Worm (Caenorhabditis elegans) whole organism, L1 larva: Measurements from ENCODE around the gene clec-250.

Source experiments
- C16A3.4 ChIP-seq: fragments of 150-350 bp; optimal IDR thresholded peaks from 2 replicates; lab custom pipeline; 2014; ENCODE audit warnings: missing biosample characterization, missing genetic modification characterization
- aha-1 ChIP-seq: fragments of 150-350 bp; optimal IDR thresholded peaks from 2 replicates; lab custom pipeline; 2014; ENCODE audit warnings: missing biosample characterization, missing genetic modification characterization
- aly-2 ChIP-seq: fragments of 150-350 bp; optimal IDR thresholded peaks from 2 replicates; lab custom pipeline; 2014; ENCODE audit warnings: missing biosample characterization, missing genetic modification characterization
- ama-1 ChIP-seq: fragments of 150-350 bp; optimal IDR thresholded peaks from 2 replicates; lab custom pipeline; 2014
- blmp-1 ChIP-seq: fragments of 150-350 bp; optimal IDR thresholded peaks from 2 replicates; lab custom pipeline; 2014; ENCODE audit warnings: missing biosample characterization, missing genetic modification characterization
- ceh-8 ChIP-seq: fragments of 200-800 bp; sonication (Bioruptor generic); optimal IDR thresholded peaks from 2 replicates; lab custom pipeline; 2018; ENCODE audit warnings: mild to moderate bottlenecking, missing genetic modification characterization, moderate library complexity, missing compliant biosample characterization
- dsc-1 ChIP-seq: sonication (generic microtip); optimal IDR thresholded peaks from 2 replicates; lab custom pipeline; 2016; ENCODE audit warnings: mild to moderate bottlenecking, missing genetic modification characterization, missing compliant biosample characterization
- efl-1 ChIP-seq, 4 experiments: fragments of 150-350 bp; optimal IDR thresholded peaks in 3 of 4; peaks in 1 of 4; 1 replicate in 1 of 4; 2 replicates in 3 of 4; lab custom pipeline; 2014; ENCODE audit warnings: missing biosample characterization in 2 of 4, missing genetic modification characterization in 2 of 4, missing genetic modification reagents in 2 of 4
- efl-3 ChIP-seq: fragments of 200-800 bp; sonication (Bioruptor generic); optimal IDR thresholded peaks from 2 replicates; lab custom pipeline; 2018; ENCODE audit warnings: mild to moderate bottlenecking, missing genetic modification characterization, missing compliant biosample characterization
- egl-13 ChIP-seq: sonication (generic microtip); optimal IDR thresholded peaks from 2 replicates; lab custom pipeline; 2016; ENCODE audit warnings: missing genotype, missing genetic modification reagents, missing genetic modification characterization, missing compliant biosample characterization
- egl-27 ChIP-seq, 2 experiments: fragments of 150-350 bp in 1 of 2; sonication (generic microtip); optimal IDR thresholded peaks; 3 replicates each; lab custom pipeline; 2017 to 2018; ENCODE audit warnings: missing biosample characterization in 2 of 2, missing genetic modification characterization in 2 of 2, missing genetic modification reagents in 2 of 2
- elt-3 ChIP-seq, 6 experiments: fragments of 150-350 bp in 1 of 6; sonication (generic microtip); optimal IDR thresholded peaks; 2 replicates each; lab custom pipeline; 2017 to 2018; ENCODE audit warnings: missing biosample characterization in 6 of 6, missing genetic modification characterization in 6 of 6, inconsistent platforms in 1 of 6
- ets-5 ChIP-seq: fragments of 200-800 bp; sonication (Bioruptor generic); IDR thresholded peaks from 2 replicates; pipeline ENCODE4 v1.3.6; 2022; ENCODE audit warnings: missing genetic modification characterization, missing compliant biosample characterization
- fkh-10 ChIP-seq: sonication (generic microtip); optimal IDR thresholded peaks from 2 replicates; lab custom pipeline; 2017; ENCODE audit warnings: missing biosample characterization, missing genetic modification reagents, missing genetic modification characterization
- fkh-4 ChIP-seq: sonication (generic microtip); optimal IDR thresholded peaks from 2 replicates; lab custom pipeline; 2016; ENCODE audit warnings: missing compliant biosample characterization, missing genetic modification characterization, borderline replicate concordance
- grh-1 ChIP-seq: fragments of 200-800 bp; sonication (Bioruptor generic); IDR thresholded peaks from 2 replicates; pipeline ENCODE4 v1.3.6; 2022; ENCODE audit warnings: missing genetic modification reagents, missing genetic modification characterization, missing compliant biosample characterization
- hlh-17 ChIP-seq: fragments of 200-800 bp; sonication (Bioruptor generic); optimal IDR thresholded peaks from 2 replicates; lab custom pipeline; 2018; ENCODE audit warnings: missing genetic modification characterization, mild to moderate bottlenecking, missing compliant biosample characterization, moderate library complexity, borderline replicate concordance
- hlh-4 ChIP-seq: sonication (generic microtip); optimal IDR thresholded peaks from 2 replicates; lab custom pipeline; 2016; ENCODE audit warnings: mild to moderate bottlenecking, missing genetic modification characterization, missing compliant biosample characterization
- jun-1 ChIP-seq: fragments of 150-350 bp; optimal IDR thresholded peaks from 2 replicates; lab custom pipeline; 2014; ENCODE audit warnings: missing biosample characterization, missing genetic modification reagents, missing genetic modification characterization
- lin-14 ChIP-seq: fragments of 200-800 bp; sonication (Bioruptor generic); optimal IDR thresholded peaks from 2 replicates; lab custom pipeline; 2018; ENCODE audit warnings: mild to moderate bottlenecking, missing genetic modification characterization, moderate library complexity, missing compliant biosample characterization
- lin-15B ChIP-seq: fragments of 150-350 bp; sonication (generic microtip); optimal IDR thresholded peaks from 3 replicates; lab custom pipeline; 2014; ENCODE audit warnings: missing biosample characterization, missing genetic modification characterization
- lin-39 ChIP-seq: fragments of 150-350 bp; optimal IDR thresholded peaks from 2 replicates; lab custom pipeline; 2014; ENCODE audit warnings: missing biosample characterization, missing genetic modification reagents, missing genetic modification characterization
- lir-3 ChIP-seq: sonication (generic microtip); optimal IDR thresholded peaks from 2 replicates; lab custom pipeline; 2016; ENCODE audit warnings: mild to moderate bottlenecking, missing genetic modification characterization, moderate library complexity, missing compliant biosample characterization; ENCODE audit not compliant: poor library complexity
- lsy-2 ChIP-seq, 2 experiments: fragments of 150-350 bp; optimal IDR thresholded peaks; 2 replicates each; lab custom pipeline; 2014; ENCODE audit warnings: missing biosample characterization in 2 of 2, missing genetic modification characterization in 2 of 2
- mab-9 ChIP-seq: fragments of 200-800 bp; sonication (Bioruptor generic); IDR thresholded peaks from 2 replicates; pipeline ENCODE4 v1.3.6; 2022; ENCODE audit warnings: missing genetic modification reagents, missing genetic modification characterization, missing compliant biosample characterization
- mdl-1 ChIP-seq, 2 experiments: fragments of 150-350 bp; optimal IDR thresholded peaks; 2 replicates each; lab custom pipeline; 2014 to 2017; ENCODE audit warnings: missing biosample characterization in 2 of 2, missing genetic modification characterization in 2 of 2, inconsistent platforms in 1 of 2
- mep-1 ChIP-seq: fragments of 150-350 bp; optimal IDR thresholded peaks from 2 replicates; lab custom pipeline; 2014; ENCODE audit warnings: missing biosample characterization, missing genetic modification characterization
- nhr-11 ChIP-seq: fragments of 150-350 bp; optimal IDR thresholded peaks from 2 replicates; lab custom pipeline; 2014; ENCODE audit warnings: missing biosample characterization, missing genetic modification characterization
- nhr-20 ChIP-seq: sonication (generic microtip); optimal IDR thresholded peaks from 2 replicates; lab custom pipeline; 2016; ENCODE audit warnings: mild to moderate bottlenecking, missing genetic modification characterization, missing compliant biosample characterization
- nhr-28 ChIP-seq: fragments of 150-350 bp; optimal IDR thresholded peaks from 2 replicates; lab custom pipeline; 2014; ENCODE audit warnings: missing biosample characterization, missing genetic modification characterization
- nhr-71 ChIP-seq: sonication (generic microtip); optimal IDR thresholded peaks from 2 replicates; lab custom pipeline; 2016; ENCODE audit warnings: mild to moderate bottlenecking, missing genetic modification characterization, moderate library complexity, missing compliant biosample characterization
- nhr-90 ChIP-seq: sonication (generic microtip); optimal IDR thresholded peaks from 2 replicates; lab custom pipeline; 2016; ENCODE audit warnings: mild to moderate bottlenecking, missing genetic modification characterization, missing compliant biosample characterization; ENCODE audit not compliant: poor library complexity
- pag-3 ChIP-seq: sonication (generic microtip); optimal IDR thresholded peaks from 2 replicates; lab custom pipeline; 2017; ENCODE audit warnings: missing genetic modification characterization, mild to moderate bottlenecking, missing compliant biosample characterization, antibody characterized with exemption, borderline replicate concordance; ENCODE audit not compliant: insufficient read depth
- pax-3 ChIP-seq: fragments of 200-800 bp; sonication (Bioruptor generic); optimal IDR thresholded peaks from 2 replicates; lab custom pipeline; 2018; ENCODE audit warnings: mild to moderate bottlenecking, missing genetic modification characterization, moderate library complexity, missing compliant biosample characterization
- rnt-1 ChIP-seq: sonication (generic microtip); optimal IDR thresholded peaks from 2 replicates; lab custom pipeline; 2016; ENCODE audit warnings: mild to moderate bottlenecking, missing genetic modification characterization, moderate library complexity, missing compliant biosample characterization
- skn-1 ChIP-seq: fragments of 150-350 bp; optimal IDR thresholded peaks from 2 replicates; lab custom pipeline; 2014; ENCODE audit warnings: missing biosample characterization, missing genetic modification characterization
- sptf-1 ChIP-seq: fragments of 150-350 bp; optimal IDR thresholded peaks from 2 replicates; lab custom pipeline; 2014; ENCODE audit warnings: missing biosample characterization, missing genetic modification characterization
- sup-37 ChIP-seq: fragments of 200-800 bp; sonication (Bioruptor generic); optimal IDR thresholded peaks from 2 replicates; lab custom pipeline; 2018; ENCODE audit warnings: mild to moderate bottlenecking, missing genetic modification characterization, missing compliant biosample characterization
- swsn-7 ChIP-seq: sonication (generic microtip); optimal IDR thresholded peaks from 2 replicates; lab custom pipeline; 2016; ENCODE audit warnings: missing genetic modification characterization, missing compliant biosample characterization
- tbx-2 ChIP-seq: sonication (generic microtip); optimal IDR thresholded peaks from 2 replicates; lab custom pipeline; 2016; ENCODE audit warnings: missing genetic modification characterization, missing compliant biosample characterization
- unc-130 ChIP-seq: fragments of 150-350 bp; optimal IDR thresholded peaks from 2 replicates; lab custom pipeline; 2017; ENCODE audit warnings: missing biosample characterization, missing genetic modification characterization, inconsistent platforms
- unc-30 ChIP-seq: sonication (generic microtip); optimal IDR thresholded peaks from 2 replicates; lab custom pipeline; 2017; ENCODE audit warnings: missing biosample characterization, missing genetic modification characterization
- vab-15 ChIP-seq: sonication (generic microtip); optimal IDR thresholded peaks from 2 replicates; lab custom pipeline; 2017; ENCODE audit warnings: missing genotype, mild to moderate bottlenecking, missing genetic modification characterization, missing compliant biosample characterization
- zag-1 ChIP-seq: fragments of 150-350 bp; optimal IDR thresholded peaks from 2 replicates; lab custom pipeline; 2014; ENCODE audit warnings: missing biosample characterization, missing genetic modification characterization
- zip-4 ChIP-seq: fragments of 200-800 bp; sonication (Bioruptor generic); optimal IDR thresholded peaks from 2 replicates; lab custom pipeline; 2018; ENCODE audit warnings: mild to moderate bottlenecking, missing genetic modification characterization, moderate library complexity, missing compliant biosample characterization
- ztf-4 ChIP-seq: fragments of 150-350 bp; optimal IDR thresholded peaks from 2 replicates; lab custom pipeline; 2014; ENCODE audit warnings: missing biosample characterization, missing genetic modification characterization

clec-250 gene

DNA sequence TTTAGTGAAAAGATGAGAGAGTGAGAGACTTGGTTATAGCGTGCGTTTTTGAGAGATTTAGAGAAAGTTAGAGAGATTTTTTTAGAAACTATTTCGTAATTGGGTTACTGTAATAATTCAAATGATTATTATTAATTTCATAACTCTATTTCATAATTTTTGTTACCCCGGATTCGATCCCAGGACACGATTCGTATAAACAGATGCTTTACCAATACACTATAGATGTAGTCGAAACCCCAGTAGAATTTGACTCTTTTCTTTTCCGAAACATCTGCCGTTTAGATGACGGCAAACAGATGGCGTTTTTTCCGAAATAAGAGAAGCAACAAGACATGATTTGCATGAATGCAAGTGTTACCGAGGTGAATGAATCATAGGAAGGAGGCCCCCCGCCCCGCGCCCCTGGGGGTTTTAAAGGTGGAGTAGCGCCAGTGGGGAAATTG is 31.9 kb downstream of the clec-250 start (continued):
- TF ChIP-seq lsy-2 (tag; optimal IDR thresholded peaks at IDR 0.05; lab: Kevin White, UChicago) (peak; percentile 87 to 97), lin-15B (no peak), nhr-71 (tag; lab: Kevin White, UChicago) (no peak), egl-13 (tag; lab: Kevin White, UChicago) (no peak), nhr-90 (tag; lab: Kevin White, UChicago) (peak; percentile 47), grh-1 (GFP tag; lab: Robert Waterston, UW) (no peak), swsn-7 (tag; lab: Kevin White, UChicago) (peak; percentile 37), unc-130 (tag; lab: Kevin White, UChicago) (no peak), dsc-1 (tag; lab: Kevin White, UChicago) (peak; percentile 74), vab-15 (tag; lab: Kevin White, UChicago) (no peak), mdl-1 (tag; optimal IDR thresholded peaks at IDR 0.05; lab: Kevin White, UChicago) (no peak), egl-27 (tag; optimal IDR thresholded peaks at IDR 0.05; lab: Kevin White, UChicago) (no peak), mep-1 (tag; lab: Kevin White, UChicago) (peak; percentile 71), nhr-11 (tag; lab: Kevin White, UChicago) (no peak), ztf-4 (tag; lab: Kevin White, UChicago) (no peak), tbx-2 (tag; lab: Kevin White, UChicago) (peak; percentile 56), zag-1 (tag; lab: Kevin White, UChicago) (no peak), aha-1 (tag; lab: Kevin White, UChicago) (no peak), elt-3 (tag; optimal IDR thresholded peaks at IDR 0.05; lab: Kevin White, UChicago) (peak in 1 of 6 experiments; percentile 1), blmp-1 (tag; lab: Kevin White, UChicago) (no peak), aly-2 (tag; lab: Kevin White, UChicago) (no peak), pax-3 (tag; lab: Kevin White, UChicago) (no peak), hlh-4 (tag; lab: Kevin White, UChicago) (peak; percentile 42), ets-5 (GFP tag; lab: Robert Waterston, UW) (no peak), nhr-20 (peak; percentile 9), jun-1 (tag; lab: Kevin White, UChicago) (no peak), pag-3 (tag; lab: Kevin White, UChicago) (no peak), fkh-10 (GFP tag; lab: Kevin White, UChicago) (no peak), zip-4 (GFP tag; lab: Kevin White, UChicago) (no peak), nhr-28 (no peak), lir-3 (tag; lab: Kevin White, UChicago) (peak; percentile 35), lin-14 (no peak), ama-1 (no peak), lin-39 (tag; lab: Kevin White, UChicago) (peak; percentile 57)

DNA sequence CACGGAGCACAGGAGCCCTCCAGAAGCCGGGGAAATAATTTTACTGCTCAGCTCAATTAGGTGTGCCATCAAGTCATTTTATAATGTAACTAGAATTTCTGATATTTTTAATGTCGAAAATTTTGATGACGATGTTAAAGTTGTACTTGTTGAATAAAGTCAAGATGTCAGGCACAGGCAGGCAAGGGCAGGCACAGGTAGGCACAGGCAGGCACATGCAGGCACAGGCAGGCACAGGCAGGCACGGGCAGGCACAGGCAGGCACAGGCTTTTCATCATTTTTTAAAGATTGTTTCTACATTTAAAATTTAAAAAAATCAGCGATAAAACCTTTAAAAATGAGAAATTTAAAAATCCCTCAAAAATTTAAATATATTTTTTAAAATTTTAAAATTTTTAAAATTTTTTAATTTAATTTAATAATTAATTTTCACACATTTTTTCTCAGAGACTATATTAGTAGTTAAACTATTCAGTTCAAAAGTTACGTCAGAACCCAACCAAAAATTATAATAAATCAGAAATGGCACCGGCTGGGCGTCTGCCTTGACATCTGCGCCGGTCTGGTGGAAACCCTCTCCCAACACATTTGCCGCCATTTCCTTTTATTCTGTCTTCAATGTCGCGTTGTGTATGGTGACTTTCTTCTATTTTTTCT is 32.7 kb downstream of the clec-250 start, which contains the start of gene Y17D7C.6:
Y17D7C.6 (plus strand) TSS at position 608 of the 658 bp plus-strand sequence.
- no peak for TF ChIP-seq ceh-8
- TF ChIP-seq skn-1 = no peak
- no peak for TF ChIP-seq fkh-4
- no peak for TF ChIP-seq nhr-11 (tag; lab: Kevin White, UChicago)
- TF ChIP-seq hlh-4 (tag; lab: Kevin White, UChicago) = no peak
- no peak for TF ChIP-seq C16A3.4 (tag; lab: Kevin White, UChicago)
- TF ChIP-seq nhr-28 = no peak
- TF ChIP-seq rnt-1 (tag; lab: Kevin White, UChicago) = no peak
- TF ChIP-seq egl-27 (tag; optimal IDR thresholded peaks at IDR 0.05; lab: Kevin White, UChicago) = no peak
- no peak for TF ChIP-seq zag-1 (tag; lab: Kevin White, UChicago)
- no peak for TF ChIP-seq efl-3 (GFP tag; lab: Kevin White, UChicago)
- no peak for TF ChIP-seq sup-37 (GFP tag; lab: Kevin White, UChicago)
- no peak for TF ChIP-seq fkh-10 (GFP tag; lab: Kevin White, UChicago)
- no peak for TF ChIP-seq mab-9 (GFP tag; lab: Robert Waterston, UW)
- TF ChIP-seq sptf-1 (tag; lab: Kevin White, UChicago) = no peak
- no peak for TF ChIP-seq unc-30
- TF ChIP-seq hlh-17 (GFP tag; lab: Kevin White, UChicago) = no peak
- no peak for TF ChIP-seq efl-1 (optimal IDR thresholded peaks at IDR 0.05; lab: Kevin White, UChicago)
- no peak for TF ChIP-seq efl-1 (GFP tag; optimal IDR thresholded peaks at IDR 0.05 in 1 of 2; lab: Kevin White, UChicago)
